Fruit fly (Drosophila melanogaster) whole organism, embryonic: ENCODE measurements around the gene CG43389.

ENCODE experiments used
- B-H1 ChIP-seq: fragments of 200-800 bp; sonication (Bioruptor generic); IDR thresholded peaks from 3 replicates; pipeline ENCODE4 v1.3.6; 2022; ENCODE audit warnings: missing biosample characterization, missing genetic modification characterization
- Bgb ChIP-seq: fragments of 200-800 bp; sonication (Bioruptor generic); IDR thresholded peaks from 2 replicates; pipeline ENCODE4 v1.3.6; 2022; ENCODE audit warnings: missing biosample characterization, missing genetic modification characterization; ENCODE audit not compliant: partially characterized antibody
- CG10209 ChIP-seq: fragments of 200-800 bp; sonication (Bioruptor generic); optimal IDR thresholded peaks from 3 replicates; lab custom pipeline; 2017; ENCODE audit warnings: missing biosample characterization, mild to moderate bottlenecking, missing genetic modification characterization, missing genetic modification reagents
- CG12299 ChIP-seq: fragments of 200-800 bp; sonication (Bioruptor generic); optimal IDR thresholded peaks from 2 replicates; lab custom pipeline; 2018; ENCODE audit warnings: missing biosample characterization, mild to moderate bottlenecking, missing genetic modification characterization
- CG17385 ChIP-seq: fragments of 200-800 bp; sonication (Bioruptor generic); optimal IDR thresholded peaks from 3 replicates; lab custom pipeline; 2018; ENCODE audit warnings: missing biosample characterization, mild to moderate bottlenecking, missing genetic modification characterization
- CG2129 ChIP-seq: fragments of 200-800 bp; sonication (Bioruptor generic); IDR thresholded peaks from 2 replicates; pipeline ENCODE4 v1.3.6; 2022; ENCODE audit warnings: missing biosample characterization, missing genetic modification characterization; ENCODE audit not compliant: partially characterized antibody
- CG31388 ChIP-seq: fragments of 200-800 bp; sonication (Bioruptor generic); optimal IDR thresholded peaks from 2 replicates; lab custom pipeline; 2016; ENCODE audit warnings: missing biosample characterization, missing genetic modification characterization
- CG33213 ChIP-seq: fragments of 200-800 bp; sonication (Bioruptor generic); optimal IDR thresholded peaks from 3 replicates; lab custom pipeline; 2016; ENCODE audit warnings: missing biosample characterization, missing genetic modification characterization
- CG3838 ChIP-seq: fragments of 200-800 bp; sonication (Bioruptor generic); optimal IDR thresholded peaks from 3 replicates; lab custom pipeline; 2016; ENCODE audit warnings: missing biosample characterization, missing genetic modification characterization
- CG6854 ChIP-seq: fragments of 200-800 bp; sonication (Bioruptor generic); optimal IDR thresholded peaks from 3 replicates; lab custom pipeline; 2017; ENCODE audit warnings: missing biosample characterization, mild to moderate bottlenecking, missing genetic modification characterization
- CG7357 ChIP-seq: fragments of 200-800 bp; sonication (Bioruptor generic); IDR thresholded peaks from 3 replicates; pipeline ENCODE4 v1.3.6; 2022; ENCODE audit warnings: missing biosample characterization, missing genetic modification characterization
- CG7928 ChIP-seq: fragments of 200-800 bp; sonication (Bioruptor generic); optimal IDR thresholded peaks from 2 replicates; lab custom pipeline; 2017; ENCODE audit warnings: missing biosample characterization, mild to moderate bottlenecking, missing genetic modification characterization
- CG8281 ChIP-seq: fragments of 200-800 bp; sonication (Bioruptor generic); optimal IDR thresholded peaks from 2 replicates; lab custom pipeline; 2018; ENCODE audit warnings: missing biosample characterization, mild to moderate bottlenecking, missing genetic modification characterization, moderate library complexity
- CG9215 ChIP-seq: fragments of 200-800 bp; sonication (Bioruptor generic); IDR thresholded peaks from 2 replicates; pipeline ENCODE4 v1.3.6; 2022; ENCODE audit warnings: missing biosample characterization, missing genetic modification characterization
- Dp ChIP-seq: fragments of 200-800 bp; sonication (Bioruptor generic); optimal IDR thresholded peaks from 2 replicates; lab custom pipeline; 2018; ENCODE audit warnings: missing biosample characterization, mild to moderate bottlenecking, missing genetic modification characterization, moderate library complexity
- Eip74EF ChIP-seq, 2 experiments: fragments of 200-800 bp in 1 of 2; fragments of >200 bp in 1 of 2; sonication (Bioruptor generic) in 1 of 2; optimal IDR thresholded peaks; 2 replicates each; lab custom pipeline; 2017 to 2019; ENCODE audit warnings: missing biosample characterization in 2 of 2, missing genetic modification characterization in 2 of 2, mild to moderate bottlenecking in 1 of 2, moderate library complexity in 1 of 2
- Ets97D ChIP-seq: fragments of 200-800 bp; sonication (Bioruptor generic); optimal IDR thresholded peaks from 3 replicates; lab custom pipeline; 2016; ENCODE audit warnings: missing biosample characterization, missing genetic modification characterization
- Fer1 ChIP-seq: fragments of 200-800 bp; sonication (Bioruptor generic); optimal IDR thresholded peaks from 2 replicates; lab custom pipeline; 2017; ENCODE audit warnings: missing biosample characterization, mild to moderate bottlenecking, missing genetic modification characterization
- Gug ChIP-seq: fragments of 200-800 bp; sonication (Bioruptor generic); IDR thresholded peaks from 4 replicates; pipeline ENCODE4 v1.3.6; 2022; ENCODE audit warnings: missing biosample characterization, missing genetic modification characterization
- H2.0 ChIP-seq: fragments of 200-800 bp; sonication (Bioruptor generic); IDR thresholded peaks from 2 replicates; pipeline ENCODE4 v1.3.6; 2022; ENCODE audit warnings: missing biosample characterization, missing genetic modification characterization
- HLH4C ChIP-seq: fragments of 200-800 bp; sonication (Bioruptor generic); IDR thresholded peaks from 3 replicates; pipeline ENCODE4 v1.3.6; 2022; ENCODE audit warnings: missing biosample characterization, missing genetic modification characterization; ENCODE audit not compliant: partially characterized antibody
- HLHmδ ChIP-seq: fragments of 200-800 bp; sonication (Bioruptor generic); optimal IDR thresholded peaks from 2 replicates; lab custom pipeline; 2018; ENCODE audit warnings: missing biosample characterization, mild to moderate bottlenecking, missing genetic modification characterization, moderate library complexity
- Med ChIP-seq: fragments of 200-800 bp; sonication (Bioruptor generic); peaks from one replicate; lab custom pipeline; 2016; ENCODE audit warnings: missing biosample characterization, missing genetic modification characterization, mild to moderate bottlenecking, inconsistent platforms, moderate library complexity
- NFAT ChIP-seq: fragments of 200-800 bp; sonication (Bioruptor generic); IDR thresholded peaks from 2 replicates; pipeline ENCODE4 v1.3.6; 2022; ENCODE audit warnings: missing biosample characterization, missing genetic modification characterization
- Oaz ChIP-seq: fragments of 200-800 bp; sonication (Bioruptor generic); IDR thresholded peaks from 2 replicates; pipeline ENCODE4 v1.3.6; 2022; ENCODE audit warnings: missing biosample characterization, missing genetic modification characterization
- Pdp1 ChIP-seq, 2 experiments: fragments of 200-800 bp; sonication (Bioruptor generic); optimal IDR thresholded peaks; 3 replicates each; lab custom pipeline; 2016; ENCODE audit warnings: missing biosample characterization in 2 of 2, missing genetic modification characterization in 2 of 2, mild to moderate bottlenecking in 1 of 2, moderate library complexity in 1 of 2
- TFAM ChIP-seq: fragments of 200-800 bp; sonication (Bioruptor generic); optimal IDR thresholded peaks from 2 replicates; lab custom pipeline; 2017; ENCODE audit warnings: missing biosample characterization, missing genetic modification characterization, inconsistent platforms
- Xbp1 ChIP-seq: fragments of 200-800 bp; sonication (Bioruptor generic); optimal IDR thresholded peaks from 3 replicates; lab custom pipeline; 2016; ENCODE audit warnings: missing biosample characterization, mild to moderate bottlenecking, missing genetic modification characterization
- ab ChIP-seq: fragments of 200-800 bp; sonication (Bioruptor generic); optimal IDR thresholded peaks from 2 replicates; lab custom pipeline; 2016; ENCODE audit warnings: missing biosample characterization, missing genetic modification characterization
- aop ChIP-seq: fragments of 200-800 bp; sonication (Bioruptor generic); IDR thresholded peaks from 2 replicates; pipeline ENCODE4 v1.3.6; 2022; ENCODE audit warnings: missing biosample characterization, missing genetic modification characterization
- ara ChIP-seq: fragments of 200-800 bp; sonication (Bioruptor generic); IDR thresholded peaks from 2 replicates; pipeline ENCODE4 v1.3.6; 2022; ENCODE audit warnings: missing biosample characterization, missing genetic modification characterization
- ato ChIP-seq: fragments of 200-800 bp; sonication (Bioruptor generic); IDR thresholded peaks from 2 replicates; pipeline ENCODE4 v1.3.6; 2022; ENCODE audit warnings: missing biosample characterization, missing genetic modification characterization; ENCODE audit not compliant: partially characterized antibody
- chm ChIP-seq: fragments of 200-800 bp; sonication (Bioruptor generic); IDR thresholded peaks from 2 replicates; pipeline ENCODE4 v1.3.6; 2022; ENCODE audit warnings: missing biosample characterization, missing genetic modification characterization
- dmrt11E ChIP-seq: fragments of 200-800 bp; sonication (Bioruptor generic); optimal IDR thresholded peaks from 3 replicates; lab custom pipeline; 2018; ENCODE audit warnings: missing biosample characterization, mild to moderate bottlenecking, missing genetic modification characterization, moderate library complexity
- eve ChIP-seq, 2 experiments: fragments of >200 bp; optimal IDR thresholded peaks; 2 replicates each; lab custom pipeline; 2017; ENCODE audit warnings: missing biosample characterization in 2 of 2, missing genetic modification characterization in 2 of 2
- h ChIP-seq: fragments of >200 bp; optimal IDR thresholded peaks from 2 replicates; lab custom pipeline; 2017
- inv ChIP-seq: fragments of 200-800 bp; sonication (Bioruptor generic); IDR thresholded peaks from 2 replicates; pipeline ENCODE4 v1.3.6; 2022; ENCODE audit warnings: missing biosample characterization, missing genetic modification characterization; ENCODE audit not compliant: partially characterized antibody
- luna ChIP-seq: fragments of 200-800 bp; sonication (Bioruptor generic); optimal IDR thresholded peaks from 2 replicates; lab custom pipeline; 2016; ENCODE audit warnings: missing biosample characterization, missing genetic modification characterization
- oc ChIP-seq: fragments of 200-800 bp; sonication (Bioruptor generic); optimal IDR thresholded peaks from 2 replicates; lab custom pipeline; 2018; ENCODE audit warnings: missing biosample characterization, mild to moderate bottlenecking, missing genetic modification characterization, moderate library complexity
- p53 ChIP-seq: fragments of 200-800 bp; sonication (Bioruptor generic); optimal IDR thresholded peaks from 2 replicates; lab custom pipeline; 2016; ENCODE audit warnings: missing biosample characterization, missing genetic modification characterization
- phol ChIP-seq: fragments of 200-800 bp; sonication (Bioruptor generic); optimal IDR thresholded peaks from 3 replicates; lab custom pipeline; 2018; ENCODE audit warnings: missing biosample characterization, mild to moderate bottlenecking, missing genetic modification characterization, moderate library complexity
- row ChIP-seq: fragments of 200-800 bp; sonication (Bioruptor generic); IDR thresholded peaks from 3 replicates; pipeline ENCODE4 v1.3.6; 2022; ENCODE audit warnings: missing biosample characterization, missing genetic modification characterization
- sens ChIP-seq: fragments of 200-800 bp; sonication (Bioruptor generic); peaks from one replicate; lab custom pipeline; 2016; ENCODE audit warnings: missing biosample characterization, missing genetic modification characterization
- sens-2 ChIP-seq: fragments of 200-800 bp; sonication (Bioruptor generic); IDR thresholded peaks from 2 replicates; pipeline ENCODE4 v1.3.6; 2022; ENCODE audit warnings: missing biosample characterization, missing genetic modification characterization
- sima ChIP-seq: fragments of 200-800 bp; sonication (Bioruptor generic); optimal IDR thresholded peaks from 2 replicates; lab custom pipeline; 2016; ENCODE audit warnings: missing biosample characterization, missing genetic modification characterization
- trh ChIP-seq: fragments of 200-800 bp; sonication (Bioruptor generic); optimal IDR thresholded peaks from 2 replicates; lab custom pipeline; 2016; ENCODE audit warnings: missing biosample characterization, missing genetic modification characterization
- tup ChIP-seq: fragments of 200-800 bp; sonication (Bioruptor generic); optimal IDR thresholded peaks from 2 replicates; lab custom pipeline; 2016; ENCODE audit warnings: missing biosample characterization, mild to moderate bottlenecking, missing genetic modification characterization, moderate library complexity
- unc-4 ChIP-seq: fragments of 200-800 bp; sonication (Bioruptor generic); IDR thresholded peaks from 2 replicates; pipeline ENCODE4 v1.3.6; 2022; ENCODE audit warnings: missing biosample characterization, missing genetic modification characterization; ENCODE audit not compliant: partially characterized antibody

The CG43389 gene

DNA sequence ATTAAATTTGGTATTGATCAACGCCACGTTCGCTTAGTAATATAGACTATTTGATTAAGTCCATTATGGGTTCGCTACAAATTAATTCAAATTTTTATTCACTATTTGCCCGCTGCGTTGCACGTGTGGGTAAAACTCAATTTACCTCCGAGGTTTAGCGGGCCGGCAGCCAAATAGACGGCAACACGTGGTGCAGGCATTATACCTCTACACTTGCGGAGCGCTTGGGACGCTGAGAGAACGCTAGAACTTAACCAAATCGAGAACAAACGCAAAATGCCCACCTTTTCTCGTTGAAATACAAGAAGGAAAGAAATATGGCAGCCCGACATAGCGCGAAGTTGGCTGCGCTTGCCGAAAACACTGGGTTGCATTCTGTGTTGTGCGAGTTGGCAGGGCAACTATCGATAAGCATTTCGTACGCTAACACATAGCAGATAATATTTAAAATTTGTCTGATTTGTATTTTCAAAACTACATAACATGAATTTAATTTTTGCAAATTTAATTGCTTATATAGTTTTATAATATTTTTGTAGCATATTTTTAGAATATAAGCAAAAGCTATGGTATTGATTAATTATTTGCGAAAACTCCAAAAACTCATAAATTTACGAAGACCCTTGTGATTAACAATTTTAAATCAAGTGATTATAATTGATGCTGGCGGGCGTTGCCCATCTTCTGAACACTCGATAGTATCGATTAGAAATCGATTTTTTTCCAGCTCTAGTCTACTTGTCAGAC lies 25.0 kb upstream of the CG43389 start, which contains the start of the genes RpL28 and eIF1 (continued):
- TF ChIP-seq ato (GFP tag; lab: Robert Waterston, UW) (no peak; the same call in none of the 2 replicates), sens-2 (peak; percentile 87), CG10209 (GFP tag; lab: Kevin White, UChicago) (peak; percentile 95), Ets97D (peak; percentile 99), Oaz (GFP tag; lab: Robert Waterston, UW) (peak; percentile 80), ab (peak; percentile 69), CG2129 (GFP tag; lab: Robert Waterston, UW) (peak; percentile 67), Dp (GFP tag; lab: Kevin White, UChicago) (peak; percentile 60), eve (GFP tag; optimal IDR thresholded peaks at IDR 0.05; lab: Kevin White, UChicago) (no peak), p53 (GFP tag; lab: Kevin White, UChicago) (peak; percentile 82), sima (GFP tag; lab: Kevin White, UChicago) (peak; percentile 46), CG6854 (GFP tag; lab: Kevin White, UChicago) (peak; percentile 77), trh (GFP tag; lab: Kevin White, UChicago) (peak; percentile 94), CG12299 (tag; lab: Kevin White, UChicago) (peak; percentile 77), CG7928 (GFP tag; lab: Kevin White, UChicago) (peak; percentile 73), CG7357 (GFP tag; lab: Robert Waterston, UW) (peak; percentile 64), inv (peak; percentile 72), B-H1 (GFP tag; lab: Robert Waterston, UW) (peak; percentile 81), NFAT (GFP tag; lab: Robert Waterston, UW) (peak; percentile 95), Eip74EF (GFP tag; optimal IDR thresholded peaks at IDR 0.05; lab: Kevin White, UChicago) (peak in 1 of 2 experiments; percentile 44), Xbp1 (GFP tag; lab: Kevin White, UChicago) (peak; percentile 93)

- peak; percentile 6 for TF ChIP-seq Med (GFP tag; lab: Kevin White, UChicago)
- TF ChIP-seq CG17385 (GFP tag; lab: Kevin White, UChicago), result no peak
- no peak for TF ChIP-seq dmrt11E (tag; lab: Kevin White, UChicago)
- no peak for TF ChIP-seq tup
- peak in 1 of 2 experiments; percentile 32 for TF ChIP-seq Pdp1 (GFP tag; optimal IDR thresholded peaks at IDR 0.05; lab: Kevin White, UChicago)
- TF ChIP-seq h (lab: Kevin White, UChicago), result no peak
- TF ChIP-seq Fer1 (GFP tag; lab: Kevin White, UChicago), result no peak
- 0 out of 3 replicates have a peak, but pooled peaks have one; percentile 2 for TF ChIP-seq HLH4C
- TF ChIP-seq oc (tag; lab: Kevin White, UChicago), result no peak
- no peak for TF ChIP-seq CG3838 (GFP tag; lab: Kevin White, UChicago)
- TF ChIP-seq unc-4 (GFP tag; lab: Robert Waterston, UW), result 0 out of 2 replicates have a peak, but pooled peaks have one; percentile 24
- no peak for TF ChIP-seq Gug (GFP tag; lab: Robert Waterston, UW)
- TF ChIP-seq Ets97D, result no peak
- no peak for TF ChIP-seq Bgb (GFP tag; lab: Robert Waterston, UW)
- TF ChIP-seq CG9215 (GFP tag; lab: Robert Waterston, UW), result no peak
- no peak for TF ChIP-seq ara (GFP tag; lab: Robert Waterston, UW)
- no peak for TF ChIP-seq luna (GFP tag; lab: Kevin White, UChicago)
- TF ChIP-seq H2.0 (GFP tag; lab: Robert Waterston, UW), result no peak
- no peak for TF ChIP-seq CG33213 (GFP tag; lab: Kevin White, UChicago)
- no peak for TF ChIP-seq aop (GFP tag; lab: Robert Waterston, UW)
- TF ChIP-seq phol (tag; lab: Kevin White, UChicago), result peak; percentile 73
- TF ChIP-seq CG8281 (tag; lab: Kevin White, UChicago), result no peak
- TF ChIP-seq row, result no peak
- TF ChIP-seq TFAM (GFP tag; lab: Kevin White, UChicago), result no peak
- TF ChIP-seq HLHmδ (GFP tag; lab: Kevin White, UChicago), result no peak
- no peak for TF ChIP-seq CG31388 (GFP tag; lab: Kevin White, UChicago)
- TF ChIP-seq sens (GFP tag; lab: Kevin White, UChicago), result peak; percentile 11
- TF ChIP-seq chm (GFP tag; lab: Robert Waterston, UW), result peak; percentile 49
Observed at dm6 chr3L:3223390-3223914, 24.4 kb upstream of the CG43389 start.
